Worm (Caenorhabditis elegans) whole organism, late embryonic: Measurements from ENCODE around the gene T21B4.15.

Source experiments
- C08G9.2 ChIP-seq: sonication (generic microtip); optimal IDR thresholded peaks from 2 replicates; lab custom pipeline; 2016; ENCODE audit warnings: mild to moderate bottlenecking, missing genetic modification characterization, moderate library complexity, missing compliant biosample characterization
- C38D4.7 ChIP-seq: fragments of 200-800 bp; sonication (Bioruptor generic); optimal IDR thresholded peaks from 2 replicates; lab custom pipeline; 2018; ENCODE audit warnings: mild to moderate bottlenecking, missing genetic modification characterization, moderate library complexity, missing compliant biosample characterization
- K02D7.2 ChIP-seq: sonication (generic microtip); optimal IDR thresholded peaks from 2 replicates; lab custom pipeline; 2017; ENCODE audit warnings: mild to moderate bottlenecking, missing genetic modification characterization, missing compliant biosample characterization
- T23F11.4 ChIP-seq: fragments of 200-800 bp; sonication (Bioruptor generic); optimal IDR thresholded peaks from 2 replicates; lab custom pipeline; 2018; ENCODE audit warnings: mild to moderate bottlenecking, missing genetic modification characterization, missing compliant biosample characterization
- Y22D7AL.16 ChIP-seq: sonication (generic microtip); optimal IDR thresholded peaks from 2 replicates; lab custom pipeline; 2016; ENCODE audit warnings: missing genetic modification characterization, missing compliant biosample characterization
- ahr-1 ChIP-seq: sonication (generic microtip); optimal IDR thresholded peaks from 2 replicates; lab custom pipeline; 2016; ENCODE audit warnings: missing genetic modification characterization, missing compliant biosample characterization
- ama-1 ChIP-seq: fragments of 150-350 bp; optimal IDR thresholded peaks from 2 replicates; lab custom pipeline; 2014
- ceh-14 ChIP-seq: sonication (generic microtip); optimal IDR thresholded peaks from 2 replicates; lab custom pipeline; 2016; ENCODE audit warnings: missing genotype, missing genetic modification characterization, missing compliant biosample characterization
- ceh-18 ChIP-seq: sonication (generic microtip); optimal IDR thresholded peaks from 2 replicates; lab custom pipeline; 2016; ENCODE audit warnings: missing genetic modification characterization, missing compliant biosample characterization
- ceh-30 ChIP-seq: fragments of 150-350 bp; optimal IDR thresholded peaks from 2 replicates; lab custom pipeline; 2014; ENCODE audit warnings: missing biosample characterization, missing genetic modification characterization
- ceh-31 ChIP-seq: sonication (generic microtip); optimal IDR thresholded peaks from 2 replicates; lab custom pipeline; 2016; ENCODE audit warnings: missing genetic modification characterization, missing compliant biosample characterization
- ceh-34 ChIP-seq: sonication (generic microtip); optimal IDR thresholded peaks from 2 replicates; lab custom pipeline; 2016; ENCODE audit warnings: mild to moderate bottlenecking, missing genetic modification characterization, missing compliant biosample characterization
- ceh-45 ChIP-seq: fragments of 200-800 bp; sonication (Bioruptor generic); IDR thresholded peaks from 2 replicates; pipeline ENCODE4 v1.3.6; 2022; ENCODE audit warnings: missing genetic modification reagents, missing genetic modification characterization, missing compliant biosample characterization
- ceh-6 ChIP-seq: fragments of 200-800 bp; sonication (Bioruptor generic); optimal IDR thresholded peaks from 2 replicates; lab custom pipeline; 2018; ENCODE audit warnings: mild to moderate bottlenecking, missing genetic modification characterization, missing compliant biosample characterization
- ceh-9 ChIP-seq: sonication (generic microtip); optimal IDR thresholded peaks from 2 replicates; lab custom pipeline; 2016; ENCODE audit warnings: mild to moderate bottlenecking, missing genetic modification characterization, inconsistent platforms, missing compliant biosample characterization
- che-1 ChIP-seq: sonication (generic microtip); optimal IDR thresholded peaks from 2 replicates; lab custom pipeline; 2016; ENCODE audit warnings: mild to moderate bottlenecking, missing genetic modification characterization, missing compliant biosample characterization
- dve-1 ChIP-seq: sonication (generic microtip); optimal IDR thresholded peaks from 2 replicates; lab custom pipeline; 2017; ENCODE audit warnings: antibody characterized with exemption, mild to moderate bottlenecking, missing genetic modification characterization, missing compliant biosample characterization
- elt-2 ChIP-seq: sonication (generic microtip); optimal IDR thresholded peaks from 2 replicates; lab custom pipeline; 2016; ENCODE audit warnings: missing genetic modification reagents, missing genetic modification characterization, missing compliant biosample characterization
- elt-4 ChIP-seq: sonication (generic microtip); optimal IDR thresholded peaks from 2 replicates; lab custom pipeline; 2016; ENCODE audit warnings: missing genetic modification characterization, missing compliant biosample characterization
- ets-4 ChIP-seq: sonication (generic microtip); optimal IDR thresholded peaks from 2 replicates; lab custom pipeline; 2016; ENCODE audit warnings: missing genetic modification characterization, missing compliant biosample characterization
- eyg-1 ChIP-seq: sonication (generic microtip); optimal IDR thresholded peaks from 2 replicates; lab custom pipeline; 2016; ENCODE audit warnings: missing genotype, missing genetic modification characterization, missing compliant biosample characterization
- fkh-6 ChIP-seq: sonication (generic microtip); optimal IDR thresholded peaks from 2 replicates; lab custom pipeline; 2016; ENCODE audit warnings: missing genetic modification characterization, missing compliant biosample characterization
- hlh-15 ChIP-seq: sonication (generic microtip); optimal IDR thresholded peaks from 2 replicates; lab custom pipeline; 2016; ENCODE audit warnings: missing genetic modification characterization, missing compliant biosample characterization
- hlh-30 ChIP-seq: sonication (generic microtip); optimal IDR thresholded peaks from 2 replicates; lab custom pipeline; 2017; ENCODE audit warnings: antibody characterized with exemption, missing genetic modification characterization, missing compliant biosample characterization; ENCODE audit not compliant: insufficient read depth
- hlh-8 ChIP-seq: sonication (generic microtip); optimal IDR thresholded peaks from 2 replicates; lab custom pipeline; 2016; ENCODE audit warnings: missing genotype, missing genetic modification characterization, missing compliant biosample characterization
- madf-2 ChIP-seq: sonication (generic microtip); optimal IDR thresholded peaks from 2 replicates; lab custom pipeline; 2017; ENCODE audit warnings: missing genetic modification characterization, missing compliant biosample characterization
- nfya-1 ChIP-seq: sonication (generic microtip); optimal IDR thresholded peaks from 2 replicates; lab custom pipeline; 2017; ENCODE audit warnings: missing genetic modification characterization, mild to moderate bottlenecking, missing compliant biosample characterization, antibody characterized with exemption, moderate library complexity
- nhr-11 ChIP-seq: fragments of 150-350 bp; optimal IDR thresholded peaks from 2 replicates; lab custom pipeline; 2014; ENCODE audit warnings: missing biosample characterization, missing genetic modification characterization
- npax-4 ChIP-seq: sonication (generic microtip); optimal IDR thresholded peaks from 2 replicates; lab custom pipeline; 2016; ENCODE audit warnings: missing genetic modification characterization, missing compliant biosample characterization
- odd-2 ChIP-seq: sonication (generic microtip); optimal IDR thresholded peaks from 2 replicates; lab custom pipeline; 2017; ENCODE audit warnings: antibody characterized with exemption, mild to moderate bottlenecking, missing genetic modification characterization, missing compliant biosample characterization
- pag-3 ChIP-seq: sonication (generic microtip); optimal IDR thresholded peaks from 2 replicates; lab custom pipeline; 2016; ENCODE audit warnings: missing compliant biosample characterization, missing genetic modification characterization, borderline replicate concordance
- pqm-1 ChIP-seq: sonication (generic microtip); optimal IDR thresholded peaks from 2 replicates; lab custom pipeline; 2016; ENCODE audit warnings: missing genetic modification characterization, missing compliant biosample characterization
- ref-2 ChIP-seq: sonication (generic microtip); optimal IDR thresholded peaks from 2 replicates; lab custom pipeline; 2016; ENCODE audit warnings: missing genetic modification characterization, missing compliant biosample characterization
- rnt-1 ChIP-seq: sonication (generic microtip); optimal IDR thresholded peaks from 2 replicates; lab custom pipeline; 2016; ENCODE audit warnings: missing genetic modification characterization, missing compliant biosample characterization
- sox-2 ChIP-seq: fragments of 200-800 bp; sonication (Bioruptor generic); IDR thresholded peaks from 2 replicates; pipeline ENCODE4 v1.3.6; 2022; ENCODE audit warnings: missing genetic modification reagents, missing genetic modification characterization, missing compliant biosample characterization
- syd-9 ChIP-seq: sonication (generic microtip); optimal IDR thresholded peaks from 2 replicates; lab custom pipeline; 2016; ENCODE audit warnings: mild to moderate bottlenecking, missing genetic modification characterization, moderate library complexity, missing compliant biosample characterization
- tbx-2 ChIP-seq: sonication (generic microtip); optimal IDR thresholded peaks from 2 replicates; lab custom pipeline; 2016; ENCODE audit warnings: missing genetic modification characterization, missing compliant biosample characterization
- ttx-3 ChIP-seq: sonication (generic microtip); optimal IDR thresholded peaks from 2 replicates; lab custom pipeline; 2016; ENCODE audit warnings: missing genetic modification reagents, missing genetic modification characterization, missing compliant biosample characterization
- unc-3 ChIP-seq, 2 experiments: fragments of 200-800 bp in 1 of 2; sonication (Bioruptor generic) in 1 of 2; sonication (generic microtip) in 1 of 2; conservative IDR thresholded peaks in 1 of 2; optimal IDR thresholded peaks in 1 of 2; 2 replicates each; pipeline versions ENCODE4 v1.3.6 to Lab custom; 2016 to 2022; ENCODE audit warnings: missing compliant biosample characterization in 2 of 2, missing genetic modification characterization in 2 of 2, missing genetic modification reagents in 1 of 2
- unc-42 ChIP-seq: sonication (generic microtip); optimal IDR thresholded peaks from 2 replicates; lab custom pipeline; 2016; ENCODE audit warnings: missing genotype, missing genetic modification characterization, missing compliant biosample characterization
- unc-55 ChIP-seq: sonication (generic microtip); optimal IDR thresholded peaks from 2 replicates; lab custom pipeline; 2017; ENCODE audit warnings: missing biosample characterization, missing genetic modification reagents, missing genetic modification characterization
- ztf-16 ChIP-seq: sonication (generic microtip); optimal IDR thresholded peaks from 2 replicates; lab custom pipeline; 2017; ENCODE audit warnings: missing genetic modification characterization, missing compliant biosample characterization

Gene T21B4.15

DNA sequence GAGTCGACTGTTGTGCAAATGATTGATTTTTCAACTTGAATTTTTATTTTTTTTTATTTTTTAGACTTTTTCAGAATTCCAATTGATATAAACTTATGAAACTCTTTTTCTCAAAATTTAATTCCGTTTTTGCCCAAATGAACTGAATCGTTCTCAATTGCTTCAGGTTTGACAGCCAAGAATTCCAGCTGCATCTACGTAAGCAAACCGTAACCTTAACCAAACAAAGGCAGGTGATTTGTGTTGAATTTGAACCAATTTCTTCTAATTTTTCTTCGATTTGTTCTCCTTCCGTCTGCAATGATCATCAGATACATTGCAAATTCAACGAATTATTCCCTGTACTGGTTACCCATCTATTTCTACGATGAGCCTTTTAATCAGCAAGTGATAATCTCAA lies 40.2 kb upstream of the T21B4.15 start, which contains the start of gene sre-34:
TSS of gene sre-34 (plus strand) at position 301 of the 400 bp plus-strand sequence.
- TF ChIP-seq fkh-6 (tag; lab: Kevin White, UChicago) (no peak), unc-42 (no peak), ceh-18 (tag; lab: Kevin White, UChicago) (no peak), hlh-8 (no peak), sox-2 (no peak), elt-4 (tag; lab: Kevin White, UChicago) (no peak)
- TF ChIP-seq, all 69 proteins: peak for 0

DNA sequence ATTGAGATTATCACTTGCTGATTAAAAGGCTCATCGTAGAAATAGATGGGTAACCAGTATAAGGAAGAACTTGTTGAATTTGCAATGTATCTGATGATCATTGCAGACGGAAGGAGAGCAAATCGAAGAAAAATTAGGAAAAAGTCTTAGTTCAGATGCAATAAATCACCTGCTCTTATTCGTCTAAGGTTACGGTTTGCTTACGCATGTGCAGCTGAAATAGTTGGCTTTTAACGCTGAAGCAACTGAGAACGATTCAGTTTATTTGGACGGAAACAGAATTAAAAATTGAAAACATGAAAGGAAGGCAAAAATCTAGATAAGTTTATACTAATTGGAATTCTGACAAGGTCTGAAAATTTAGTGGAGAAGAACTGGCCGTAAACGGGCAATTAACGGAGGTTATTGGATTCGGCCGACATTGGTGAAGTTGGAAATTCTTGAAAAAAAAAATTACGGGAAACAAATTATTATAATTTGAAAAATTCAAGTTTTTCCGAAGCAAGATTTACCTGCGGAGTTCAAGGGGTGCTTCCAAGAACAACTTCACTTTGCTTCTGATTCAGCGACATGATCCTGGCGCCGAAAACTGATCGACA lies 37.1 kb upstream of the T21B4.15 start, which contains the start of the genes sre-35 and sre-33:
TSS of gene sre-35 (minus strand) at position 101 of the 599 bp plus-strand sequence.
TSS of gene sre-33 (plus strand) at position 549 of the 599 bp plus-strand sequence.
- TF ChIP-seq K02D7.2 (tag; lab: Kevin White, UChicago) (no peak), madf-2 (tag; lab: Kevin White, UChicago) (no peak), ceh-14 (tag; lab: Kevin White, UChicago) (no peak), C38D4.7 (GFP tag; lab: Kevin White, UChicago) (no peak), hlh-15 (tag; lab: Kevin White, UChicago) (no peak), hlh-30 (no peak), ceh-31 (no peak), ceh-34 (tag; lab: Kevin White, UChicago) (no peak), elt-2 (tag; lab: Kevin White, UChicago) (no peak), ceh-9 (no peak), odd-2 (tag; lab: Kevin White, UChicago) (no peak), unc-55 (GFP tag; lab: Kevin White, UChicago) (no peak), ama-1 (lab: Kevin White, UChicago) (no peak), syd-9 (tag; lab: Kevin White, UChicago) (no peak), pqm-1 (tag; lab: Kevin White, UChicago) (no peak)

DNA sequence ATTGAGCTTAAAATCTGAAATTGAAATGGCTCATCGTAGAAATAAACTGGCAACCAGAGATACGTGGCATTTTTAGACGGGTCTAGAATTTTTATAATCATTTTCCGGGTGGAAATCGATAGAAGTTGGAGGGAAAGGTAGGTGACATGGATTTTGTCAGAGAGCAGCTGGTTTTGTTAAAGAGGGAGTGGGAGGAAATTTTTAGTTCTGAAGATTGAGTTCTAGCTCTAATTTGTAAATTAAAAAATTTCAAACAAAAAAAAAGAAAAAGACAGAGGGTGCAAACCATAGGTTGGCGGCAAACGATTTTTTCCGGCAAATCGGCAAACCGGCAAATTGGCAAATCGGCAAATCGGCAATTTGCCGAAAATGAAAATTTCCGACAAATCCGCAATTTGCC lies 33.4 kb upstream of the T21B4.15 start, which contains the start of gene sre-32:
TSS of gene sre-32 (minus strand) at position 101 of the 400 bp plus-strand sequence.
- no peak for TF ChIP-seq ceh-31
- TF ChIP-seq C38D4.7 (GFP tag; lab: Kevin White, UChicago) = no peak
- no peak for TF ChIP-seq eyg-1
- TF ChIP-seq dve-1 (tag; lab: Kevin White, UChicago) = no peak
- no peak for TF ChIP-seq elt-2 (tag; lab: Kevin White, UChicago)
- no peak for TF ChIP-seq ets-4 (tag; lab: Kevin White, UChicago)
- no peak for TF ChIP-seq ceh-34 (tag; lab: Kevin White, UChicago)
- no peak for TF ChIP-seq C08G9.2 (tag; lab: Kevin White, UChicago)
- TF ChIP-seq hlh-8 = no peak
- no peak for TF ChIP-seq nhr-11
- no peak for TF ChIP-seq ztf-16 (tag; lab: Kevin White, UChicago)
- TF ChIP-seq, all 69 proteins: peak for 0

DNA sequence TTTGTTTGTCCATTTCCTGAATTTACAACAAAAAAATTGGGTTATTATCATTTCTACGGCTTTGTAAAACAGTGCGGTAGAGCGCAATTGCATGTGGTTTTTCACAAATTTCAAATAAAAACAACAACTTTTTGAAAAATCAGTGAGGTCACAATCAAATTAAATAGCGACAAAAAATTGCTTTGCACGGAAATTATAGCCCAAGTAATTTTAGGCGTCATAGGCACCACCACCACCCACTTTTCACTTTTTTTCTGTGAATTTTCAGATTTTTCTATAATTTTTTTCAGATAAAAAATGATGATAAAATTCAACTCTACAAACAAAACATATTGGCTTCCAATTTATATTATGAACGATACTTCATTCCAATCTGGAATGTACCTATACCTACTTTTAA lies 32.7 kb upstream of the T21B4.15 start, which contains the start of gene sre-38:
TSS of gene sre-38 (plus strand) at position 301 of the 400 bp plus-strand sequence.
- TF ChIP-seq ttx-3 (tag; lab: Kevin White, UChicago) = no peak
- TF ChIP-seq che-1 (tag; lab: Kevin White, UChicago) = no peak
- no peak for TF ChIP-seq nfya-1 (tag; lab: Kevin White, UChicago)
- TF ChIP-seq unc-3 (GFP tag; conservative IDR thresholded peaks at IDR 0.05; lab: Robert Waterston, UW) = no peak
- no peak for TF ChIP-seq unc-3 (tag; optimal IDR thresholded peaks at IDR 0.05; lab: Kevin White, UChicago)
- no peak for TF ChIP-seq K02D7.2 (tag; lab: Kevin White, UChicago)
- TF ChIP-seq ceh-31 = no peak
- TF ChIP-seq Y22D7AL.16 (tag; lab: Kevin White, UChicago) = no peak
- TF ChIP-seq T23F11.4 (GFP tag; lab: Kevin White, UChicago) = no peak
- no peak for TF ChIP-seq ceh-6
- no peak for TF ChIP-seq tbx-2 (tag; lab: Kevin White, UChicago)
- TF ChIP-seq hlh-15 (tag; lab: Kevin White, UChicago) = no peak
- no peak for TF ChIP-seq rnt-1
- no peak for TF ChIP-seq ceh-34 (tag; lab: Kevin White, UChicago)
- no peak for TF ChIP-seq unc-55 (GFP tag; lab: Kevin White, UChicago)
- no peak for TF ChIP-seq ceh-45 (GFP tag; lab: Robert Waterston, UW)
- TF ChIP-seq ref-2 (tag; lab: Kevin White, UChicago) = no peak
- TF ChIP-seq ahr-1 (tag; lab: Kevin White, UChicago) = no peak
- TF ChIP-seq pag-3 (tag; lab: Kevin White, UChicago) = no peak
- TF ChIP-seq npax-4 (tag; lab: Kevin White, UChicago) = no peak
- no peak for TF ChIP-seq ceh-30 (tag; lab: Kevin White, UChicago)
